Worm (Caenorhabditis elegans): ENCODE data around the gene Y38E10A.14.

DNA sequence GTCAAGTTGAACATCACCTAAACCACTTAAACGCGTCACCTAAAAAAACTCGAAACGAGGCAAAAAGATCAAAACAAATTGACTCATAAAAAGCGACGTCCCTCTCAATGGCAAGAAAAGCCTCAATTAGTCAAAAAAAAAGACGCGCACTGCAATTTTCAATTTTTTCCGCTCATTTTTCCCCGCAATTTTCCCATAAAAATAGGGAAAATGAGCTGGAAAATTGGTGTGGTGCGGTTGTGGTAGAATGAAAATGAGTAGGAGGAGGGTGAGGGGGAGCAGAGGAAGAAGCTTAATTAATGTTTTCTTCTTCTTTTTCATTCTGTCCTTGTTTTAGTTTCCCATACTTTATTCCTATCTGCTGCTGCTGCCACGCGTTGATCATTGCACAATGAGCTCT, 33.3 kb upstream of the Y38E10A.14 start:
- TF ChIP-seq ama-1 (optimal IDR thresholded peaks at IDR 0.05) (no peak), sea-1 (GFP tag; conservative IDR thresholded peaks at IDR 0.05) (no peak), hmg-4 (GFP tag; optimal IDR thresholded peaks at IDR 0.05) (no peak)
